ENCODE assay signal across 3 worm cellular contexts in the genomic region with DNA sequence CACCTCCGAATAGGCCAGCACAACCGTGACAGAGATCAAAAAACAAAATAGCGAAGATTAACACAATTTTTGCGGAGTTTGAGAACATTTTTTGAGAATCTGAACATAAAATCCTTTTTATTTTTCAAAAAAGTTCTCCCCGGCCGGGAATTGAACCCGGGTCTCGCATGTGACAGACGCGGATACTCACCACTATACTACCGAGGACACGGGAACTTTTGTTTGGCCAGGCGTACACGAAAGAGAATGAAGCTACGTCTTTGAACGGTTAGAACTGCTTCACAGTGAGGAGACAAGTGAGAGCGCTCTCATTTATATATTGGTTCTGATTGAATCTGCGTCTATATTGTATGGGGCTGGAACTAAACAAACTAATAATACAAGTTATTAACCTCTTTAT.
TF ChIP-seq lines count a peak whose summit lies in the region.

A gene (minus strand): TSS at position 318 of the 400 bp plus-strand sequence.

TF ChIP-seq in whole organism, L2 larva, 48 proteins besides CTCF, POLR2A, EP300 and RAD21 (continued from another document):
- TF ChIP-seq ceh-82 (tag; optimal IDR thresholded peaks at IDR 0.05; lab: Kevin White, UChicago) (no peak), lin-11 (tag; optimal IDR thresholded peaks at IDR 0.05; lab: Kevin White, UChicago) (peak; percentile 8)

TF ChIP-seq in whole organism, L4 larva, 104 proteins besides CTCF, POLR2A, EP300 and RAD21 (continued from another document and continues in another):
- TF ChIP-seq ceh-62 (tag; optimal IDR thresholded peaks at IDR 0.05; lab: Kevin White, UChicago) (no peak), hlh-11 (tag; optimal IDR thresholded peaks at IDR 0.05; lab: Kevin White, UChicago) (peak; percentile 62), ztf-7 (tag; optimal IDR thresholded peaks at IDR 0.05; lab: Kevin White, UChicago) (peak; percentile 47), ama-1 (optimal IDR thresholded peaks at IDR 0.05; lab: Kevin White, UChicago) (no peak), lir-3 (tag; optimal IDR thresholded peaks at IDR 0.05; lab: Kevin White, UChicago) (no peak), sdz-12 (GFP tag; optimal IDR thresholded peaks at IDR 0.05; lab: Kevin White, UChicago) (peak; percentile 71), nhr-48 (tag; optimal IDR thresholded peaks at IDR 0.05; lab: Kevin White, UChicago) (no peak), unc-39 (tag; optimal IDR thresholded peaks at IDR 0.05; lab: Kevin White, UChicago) (no peak), lin-38 (GFP tag; IDR thresholded peaks at IDR 0.05; lab: Robert Waterston, UW) (peak; percentile 82), ceh-32 (tag; optimal IDR thresholded peaks at IDR 0.05; lab: Kevin White, UChicago; ENCODE audit: poor library complexity) (no peak), F10B5.3 (tag; optimal IDR thresholded peaks at IDR 0.05; lab: Kevin White, UChicago) (peak; percentile 2), ZK337.2 (GFP tag; IDR thresholded peaks at IDR 0.05; lab: Robert Waterston, UW) (0 out of 2 replicates have a peak, but pooled peaks have one; percentile 59), lin-39 (tag; optimal IDR thresholded peaks at IDR 0.05; lab: Kevin White, UChicago) (no peak), dpl-1 (GFP tag; optimal IDR thresholded peaks at IDR 0.05; lab: Kevin White, UChicago) (no peak), mep-1 (tag; optimal IDR thresholded peaks at IDR 0.05; lab: Kevin White, UChicago) (no peak), pqm-1 (tag; optimal IDR thresholded peaks at IDR 0.05; lab: Kevin White, UChicago) (no peak), attf-4 (tag; optimal IDR thresholded peaks at IDR 0.05; lab: Kevin White, UChicago) (no peak), arid-1 (GFP tag; conservative IDR thresholded peaks at IDR 0.05; lab: Robert Waterston, UW) (peak; percentile 93), hlh-30 (tag; optimal IDR thresholded peaks at IDR 0.05; lab: Kevin White, UChicago; ENCODE audit: insufficient read depth) (peak; percentile 88), spr-1 (tag; optimal IDR thresholded peaks at IDR 0.05; lab: Kevin White, UChicago) (peak; percentile 59), zip-11 (GFP tag; IDR thresholded peaks at IDR 0.05; lab: Robert Waterston, UW) (0 out of 2 replicates have a peak, but pooled peaks have one; percentile 28), snpc-1.2 (GFP tag; IDR thresholded peaks at IDR 0.05; lab: Robert Waterston, UW) (peak; percentile 73), duxl-1 (tag; optimal IDR thresholded peaks at IDR 0.05; lab: Kevin White, UChicago; ENCODE audit: poor library complexity) (peak; percentile 77), daf-19 (GFP tag; conservative IDR thresholded peaks at IDR 0.05; lab: Robert Waterston, UW) (no peak), T20F7.1 (GFP tag; optimal IDR thresholded peaks at IDR 0.05; lab: Kevin White, UChicago) (no peak), nhr-42 (GFP tag; IDR thresholded peaks at IDR 0.05; lab: Robert Waterston, UW) (peak; percentile 60; the same call in 1 of the 2 replicates), ceh-28 (tag; optimal IDR thresholded peaks at IDR 0.05; lab: Kevin White, UChicago) (no peak), rbr-2 (tag; optimal IDR thresholded peaks at IDR 0.05; lab: Kevin White, UChicago) (peak; percentile 61), daf-16 (GFP tag; optimal IDR thresholded peaks at IDR 0.05; lab: Kevin White, UChicago) (peak in 1 of 2 experiments; percentile 89), daf-16 (tag; optimal IDR thresholded peaks at IDR 0.05; lab: Kevin White, UChicago) (peak; percentile 69), lsy-2 (tag; optimal IDR thresholded peaks at IDR 0.05; lab: Kevin White, UChicago) (no peak), ZK546.5 (tag; optimal IDR thresholded peaks at IDR 0.05; lab: Kevin White, UChicago) (no peak), gei-8 (GFP tag; optimal IDR thresholded peaks at IDR 0.05; lab: Kevin White, UChicago) (peak; percentile 66), mxl-3 (GFP tag; optimal IDR thresholded peaks at IDR 0.05; lab: Kevin White, UChicago) (peak; percentile 59), F49E8.2 (tag; optimal IDR thresholded peaks at IDR 0.05; lab: Kevin White, UChicago; ENCODE audit: borderline replicate concordance) (peak; percentile 55), cey-2 (tag; optimal IDR thresholded peaks at IDR 0.05; lab: Kevin White, UChicago; ENCODE audit: borderline replicate concordance, insufficient read depth) (no peak), snpc-4 (tag; optimal IDR thresholded peaks at IDR 0.05; lab: Kevin White, UChicago) (no peak), F44E2.7 (GFP tag; IDR thresholded peaks at IDR 0.05; lab: Robert Waterston, UW) (peak; percentile 65; the same call in 1 of the 2 replicates), dve-1 (tag; optimal IDR thresholded peaks at IDR 0.05; lab: Kevin White, UChicago; ENCODE audit: insufficient read depth) (peak; percentile 59), ceh-20 (GFP tag; IDR thresholded peaks at IDR 0.05; lab: Robert Waterston, UW) (peak; percentile 55), R02D3.7 (tag; optimal IDR thresholded peaks at IDR 0.05; lab: Kevin White, UChicago) (no peak), nhr-28 (tag; optimal IDR thresholded peaks at IDR 0.05; lab: Kevin White, UChicago) (peak; percentile 38), aly-2 (tag; optimal IDR thresholded peaks at IDR 0.05; lab: Kevin White, UChicago) (no peak), lin-1 (GFP tag; IDR thresholded peaks at IDR 0.05; lab: Robert Waterston, UW) (peak; percentile 82), madf-5 (GFP tag; IDR thresholded peaks at IDR 0.05; lab: Robert Waterston, UW) (peak; percentile 65 to 94; a peak in 2 of 4 replicates), nhr-11 (tag; optimal IDR thresholded peaks at IDR 0.05; lab: Kevin White, UChicago) (no peak), Y75B8A.6 (GFP tag; IDR thresholded peaks at IDR 0.05; lab: Robert Waterston, UW) (peak; percentile 86; the same call in 1 of the 2 replicates), nhr-10 (tag; optimal IDR thresholded peaks at IDR 0.05; lab: Kevin White, UChicago) (no peak), ztf-11 (tag; optimal IDR thresholded peaks at IDR 0.05; lab: Kevin White, UChicago) (no peak), nhr-41 (GFP tag; IDR thresholded peaks at IDR 0.05; lab: Robert Waterston, UW) (peak; percentile 34; the same call in 1 of the 2 replicates), set-16 (GFP tag; IDR thresholded peaks at IDR 0.05; lab: Robert Waterston, UW) (no peak), D1046.2 (GFP tag; IDR thresholded peaks at IDR 0.05; lab: Robert Waterston, UW) (peak; percentile 89; the same call in 1 of the 2 replicates), madf-9 (GFP tag; conservative IDR thresholded peaks at IDR 0.05; lab: Robert Waterston, UW) (peak; percentile 74), nhr-77 (tag; optimal IDR thresholded peaks at IDR 0.05; lab: Kevin White, UChicago) (peak; percentile 55), nhr-237 (tag; optimal IDR thresholded peaks at IDR 0.05; lab: Kevin White, UChicago) (no peak), hif-1 (tag; optimal IDR thresholded peaks at IDR 0.05; lab: Kevin White, UChicago) (peak in 1 of 2 experiments; percentile 52), nhr-102 (tag; optimal IDR thresholded peaks at IDR 0.05; lab: Kevin White, UChicago) (peak; percentile 59), php-3 (GFP tag; IDR thresholded peaks at IDR 0.05; lab: Robert Waterston, UW) (peak; percentile 66; the same call in 1 of the 2 replicates), unc-62 (GFP tag; optimal IDR thresholded peaks at IDR 0.05 in 1 of 2; lab: Kevin White, UChicago) (no peak), unc-62 (tag; optimal IDR thresholded peaks at IDR 0.05; lab: Kevin White, UChicago) (no peak)

TF ChIP-seq in whole organism, late embryonic, 69 proteins besides CTCF, POLR2A, EP300 and RAD21 (continued from another document):
- TF ChIP-seq nhr-11 (tag; optimal IDR thresholded peaks at IDR 0.05; lab: Kevin White, UChicago), result no peak
- peak; percentile 57 for TF ChIP-seq ceh-6 (GFP tag; optimal IDR thresholded peaks at IDR 0.05; lab: Kevin White, UChicago)
- TF ChIP-seq ceh-14 (tag; optimal IDR thresholded peaks at IDR 0.05; lab: Kevin White, UChicago), result peak; percentile 24
- TF ChIP-seq pat-9 (tag; optimal IDR thresholded peaks at IDR 0.05; lab: Kevin White, UChicago), result peak; percentile 55
- no peak for TF ChIP-seq unc-55 (GFP tag; optimal IDR thresholded peaks at IDR 0.05; lab: Kevin White, UChicago)
- no peak for TF ChIP-seq elt-4 (tag; optimal IDR thresholded peaks at IDR 0.05; lab: Kevin White, UChicago)
- peak; percentile 45 for TF ChIP-seq ceh-48 (tag; optimal IDR thresholded peaks at IDR 0.05; lab: Kevin White, UChicago)
- TF ChIP-seq tbx-7 (tag; optimal IDR thresholded peaks at IDR 0.05; lab: Kevin White, UChicago), result no peak
- TF ChIP-seq C38D4.7 (GFP tag; optimal IDR thresholded peaks at IDR 0.05; lab: Kevin White, UChicago), result peak; percentile 53
- TF ChIP-seq ceh-34 (tag; optimal IDR thresholded peaks at IDR 0.05; lab: Kevin White, UChicago), result peak; percentile 35
- TF ChIP-seq hlh-8 (tag; optimal IDR thresholded peaks at IDR 0.05; lab: Kevin White, UChicago), result no peak
- TF ChIP-seq unc-3 (GFP tag; conservative IDR thresholded peaks at IDR 0.05; lab: Robert Waterston, UW), result no peak
- no peak for TF ChIP-seq unc-3 (tag; optimal IDR thresholded peaks at IDR 0.05; lab: Kevin White, UChicago)
- TF ChIP-seq fax-1 (tag; optimal IDR thresholded peaks at IDR 0.05; lab: Kevin White, UChicago), result peak; percentile 30
- no peak for TF ChIP-seq pha-4 (tag; optimal IDR thresholded peaks at IDR 0.05; lab: Kevin White, UChicago)
- TF ChIP-seq lin-11 (tag; optimal IDR thresholded peaks at IDR 0.05; lab: Kevin White, UChicago), result peak; percentile 10
- TF ChIP-seq ceh-30 (tag; optimal IDR thresholded peaks at IDR 0.05; lab: Kevin White, UChicago), result no peak
- peak; percentile 52 for TF ChIP-seq tbx-2 (tag; optimal IDR thresholded peaks at IDR 0.05; lab: Kevin White, UChicago)
- peak; percentile 38 for TF ChIP-seq hlh-13 (GFP tag; optimal IDR thresholded peaks at IDR 0.05; lab: Kevin White, UChicago)
- TF ChIP-seq sdc-2 (tag; optimal IDR thresholded peaks at IDR 0.05; lab: Kevin White, UChicago), result no peak
- TF ChIP-seq hlh-15 (tag; optimal IDR thresholded peaks at IDR 0.05; lab: Kevin White, UChicago), result peak; percentile 26
- TF ChIP-seq ets-4 (tag; optimal IDR thresholded peaks at IDR 0.05; lab: Kevin White, UChicago), result no peak
- TF ChIP-seq gmeb-2 (tag; optimal IDR thresholded peaks at IDR 0.05; lab: Kevin White, UChicago), result peak; percentile 63
- peak; percentile 68 for TF ChIP-seq che-1 (tag; optimal IDR thresholded peaks at IDR 0.05; lab: Kevin White, UChicago)
- no peak for TF ChIP-seq odd-2 (tag; optimal IDR thresholded peaks at IDR 0.05; lab: Kevin White, UChicago)
- peak; percentile 14 for TF ChIP-seq npax-4 (tag; optimal IDR thresholded peaks at IDR 0.05; lab: Kevin White, UChicago)
- TF ChIP-seq dmd-4 (tag; optimal IDR thresholded peaks at IDR 0.05; lab: Kevin White, UChicago; ENCODE audit: borderline replicate concordance), result peak; percentile 59
- TF ChIP-seq ztf-16 (tag; optimal IDR thresholded peaks at IDR 0.05; lab: Kevin White, UChicago), result peak; percentile 52
- TF ChIP-seq hlh-6 (tag; optimal IDR thresholded peaks at IDR 0.05; lab: Kevin White, UChicago), result peak; percentile 70
- TF ChIP-seq sox-2 (GFP tag; IDR thresholded peaks at IDR 0.05; lab: Robert Waterston, UW), result no peak
- no peak for TF ChIP-seq ama-1 (optimal IDR thresholded peaks at IDR 0.05; lab: Kevin White, UChicago)
- no peak for TF ChIP-seq unc-42 (tag; optimal IDR thresholded peaks at IDR 0.05; lab: Kevin White, UChicago)
- TF ChIP-seq K02D7.2 (tag; optimal IDR thresholded peaks at IDR 0.05; lab: Kevin White, UChicago), result peak; percentile 88
- TF ChIP-seq mec-3 (tag; optimal IDR thresholded peaks at IDR 0.05; lab: Kevin White, UChicago; ENCODE audit: borderline replicate concordance), result no peak
- peak; percentile 57 for TF ChIP-seq C08G9.2 (tag; optimal IDR thresholded peaks at IDR 0.05; lab: Kevin White, UChicago)
- no peak for TF ChIP-seq eyg-1 (tag; optimal IDR thresholded peaks at IDR 0.05; lab: Kevin White, UChicago)
- no peak for TF ChIP-seq ceh-9 (tag; optimal IDR thresholded peaks at IDR 0.05; lab: Kevin White, UChicago)
- TF ChIP-seq Y22D7AL.16 (tag; optimal IDR thresholded peaks at IDR 0.05; lab: Kevin White, UChicago), result peak; percentile 41
- TF ChIP-seq madf-2 (tag; optimal IDR thresholded peaks at IDR 0.05; lab: Kevin White, UChicago), result peak; percentile 44
- no peak for TF ChIP-seq pax-1 (tag; optimal IDR thresholded peaks at IDR 0.05; lab: Kevin White, UChicago)
- peak; percentile 33 for TF ChIP-seq nhr-232 (tag; optimal IDR thresholded peaks at IDR 0.05; lab: Kevin White, UChicago)
- peak; percentile 37 for TF ChIP-seq fkh-10 (GFP tag; optimal IDR thresholded peaks at IDR 0.05; lab: Kevin White, UChicago)
- no peak for TF ChIP-seq K09A11.1 (tag; optimal IDR thresholded peaks at IDR 0.05; lab: Kevin White, UChicago; ENCODE audit: insufficient read depth)
- peak; percentile 49 for TF ChIP-seq dve-1 (tag; optimal IDR thresholded peaks at IDR 0.05; lab: Kevin White, UChicago)
- TF ChIP-seq nfya-1 (tag; optimal IDR thresholded peaks at IDR 0.05; lab: Kevin White, UChicago), result peak; percentile 28
